Fruit fly (Drosophila melanogaster) whole organism, embryonic: ENCODE data around the gene dsx.

Source experiments
- BEAF-32 ChIP-seq: fragments of 200-800 bp; sonication (Bioruptor generic); optimal IDR thresholded peaks from 3 replicates; lab custom pipeline; 2017; ENCODE audit warnings: missing biosample characterization, missing genetic modification characterization, mild to moderate bottlenecking, moderate library complexity, missing genetic modification reagents
- Bdp1 ChIP-seq: fragments of 200-800 bp; sonication (Bioruptor generic); optimal IDR thresholded peaks from 3 replicates; lab custom pipeline; 2016; ENCODE audit warnings: missing biosample characterization, missing genetic modification characterization
- Blimp-1 ChIP-seq: fragments of 200-800 bp; sonication (Bioruptor generic); optimal IDR thresholded peaks from 3 replicates; lab custom pipeline; 2018; ENCODE audit warnings: missing biosample characterization, missing genetic modification characterization, mild to moderate bottlenecking, moderate library complexity, missing genetic modification reagents
- Bteb2 ChIP-seq: fragments of 200-800 bp; sonication (Bioruptor generic); optimal IDR thresholded peaks from 2 replicates; lab custom pipeline; 2016; ENCODE audit warnings: missing biosample characterization, missing genetic modification characterization
- C15 ChIP-seq: fragments of 200-800 bp; sonication (Bioruptor generic); IDR thresholded peaks from 3 replicates; pipeline ENCODE4 v1.3.6; 2022; ENCODE audit warnings: missing biosample characterization, missing genetic modification characterization
- CG10431 ChIP-seq: fragments of 200-800 bp; sonication (Bioruptor generic); optimal IDR thresholded peaks from 3 replicates; lab custom pipeline; 2018; ENCODE audit warnings: missing biosample characterization, mild to moderate bottlenecking, missing genetic modification characterization
- CG10959 ChIP-seq: fragments of 200-800 bp; sonication (Bioruptor generic); IDR thresholded peaks from 2 replicates; pipeline ENCODE4 v1.3.6; 2022; ENCODE audit warnings: missing biosample characterization, missing genetic modification characterization
- CG11085 ChIP-seq: fragments of 200-800 bp; sonication (Bioruptor generic); IDR thresholded peaks from 2 replicates; pipeline ENCODE4 v1.3.6; 2022; ENCODE audit warnings: missing biosample characterization, missing genetic modification characterization
- CG11247 ChIP-seq: fragments of 200-800 bp; sonication (Bioruptor generic); IDR thresholded peaks from 2 replicates; pipeline ENCODE4 v1.3.6; 2022; ENCODE audit warnings: missing biosample characterization, missing genetic modification characterization
- CG1233 ChIP-seq: fragments of 200-800 bp; sonication (Bioruptor generic); optimal IDR thresholded peaks from 4 replicates; lab custom pipeline; 2018; ENCODE audit warnings: missing biosample characterization, mild to moderate bottlenecking, missing genetic modification characterization
- CG15011 ChIP-seq: fragments of 200-800 bp; sonication (Bioruptor generic); optimal IDR thresholded peaks from 3 replicates; lab custom pipeline; 2018; ENCODE audit warnings: missing biosample characterization, mild to moderate bottlenecking, missing genetic modification characterization
- CG16813 ChIP-seq: fragments of 200-800 bp; sonication (Bioruptor generic); IDR thresholded peaks from 3 replicates; pipeline ENCODE4 v1.3.6; 2022; ENCODE audit warnings: missing biosample characterization, missing genetic modification characterization; ENCODE audit not compliant: partially characterized antibody
- CG17361 ChIP-seq: fragments of 200-800 bp; sonication (Bioruptor generic); IDR thresholded peaks from 3 replicates; pipeline ENCODE4 v1.3.6; 2022; ENCODE audit warnings: missing biosample characterization, missing genetic modification characterization
- CG17912 ChIP-seq: fragments of 200-800 bp; sonication (Bioruptor generic); optimal IDR thresholded peaks from 2 replicates; lab custom pipeline; 2018; ENCODE audit warnings: missing biosample characterization, mild to moderate bottlenecking, missing genetic modification characterization
- CG2116 ChIP-seq: fragments of 200-800 bp; sonication (Bioruptor generic); optimal IDR thresholded peaks from 3 replicates; lab custom pipeline; 2018; ENCODE audit warnings: missing biosample characterization, mild to moderate bottlenecking, missing genetic modification characterization
- CG2202 ChIP-seq: fragments of 200-800 bp; sonication (Bioruptor generic); optimal IDR thresholded peaks from 2 replicates; lab custom pipeline; 2018; ENCODE audit warnings: missing biosample characterization, mild to moderate bottlenecking, missing genetic modification characterization
- CG4730 ChIP-seq: fragments of 200-800 bp; sonication (Bioruptor generic); IDR thresholded peaks from 2 replicates; pipeline ENCODE4 v1.3.6; 2022; ENCODE audit warnings: missing biosample characterization, missing genetic modification characterization
- CG5180 ChIP-seq: fragments of 200-800 bp; sonication (Bioruptor generic); optimal IDR thresholded peaks from 3 replicates; lab custom pipeline; 2017; ENCODE audit warnings: missing biosample characterization, missing genetic modification characterization, mild to moderate bottlenecking, moderate library complexity, missing genetic modification reagents
- CG6689 ChIP-seq: fragments of 200-800 bp; sonication (Bioruptor generic); IDR thresholded peaks from 2 replicates; pipeline ENCODE4 v1.3.6; 2022; ENCODE audit warnings: missing biosample characterization, missing genetic modification characterization
- CG7928 ChIP-seq: fragments of 200-800 bp; sonication (Bioruptor generic); optimal IDR thresholded peaks from 2 replicates; lab custom pipeline; 2017; ENCODE audit warnings: missing biosample characterization, mild to moderate bottlenecking, missing genetic modification characterization
- CG9797 ChIP-seq: fragments of 200-800 bp; sonication (Bioruptor generic); optimal IDR thresholded peaks from 3 replicates; lab custom pipeline; 2018; ENCODE audit warnings: missing biosample characterization, mild to moderate bottlenecking, missing genetic modification characterization
- D ChIP-seq, 2 experiments: fragments of 200-800 bp in 1 of 2; fragments of >200 bp in 1 of 2; sonication (Bioruptor generic) in 1 of 2; optimal IDR thresholded peaks; 2 replicates in 1 of 2; 3 replicates in 1 of 2; lab custom pipeline; 2017; ENCODE audit warnings: mild to moderate bottlenecking in 1 of 2, missing biosample characterization in 1 of 2, missing genetic modification characterization in 1 of 2, missing genetic modification reagents in 1 of 2
- Elba2 ChIP-seq: fragments of 200-800 bp; sonication (Bioruptor generic); optimal IDR thresholded peaks from 3 replicates; lab custom pipeline; 2016; ENCODE audit warnings: missing biosample characterization, missing genetic modification characterization
- Fer1 ChIP-seq: fragments of 200-800 bp; sonication (Bioruptor generic); optimal IDR thresholded peaks from 2 replicates; lab custom pipeline; 2017; ENCODE audit warnings: missing biosample characterization, mild to moderate bottlenecking, missing genetic modification characterization
- Fer3 ChIP-seq: fragments of 200-800 bp; sonication (Bioruptor generic); optimal IDR thresholded peaks from 2 replicates; lab custom pipeline; 2018; ENCODE audit warnings: missing biosample characterization, mild to moderate bottlenecking, missing genetic modification characterization, moderate library complexity
- HmgZ ChIP-seq: fragments of 200-800 bp; sonication (Bioruptor generic); optimal IDR thresholded peaks from 2 replicates; lab custom pipeline; 2018; ENCODE audit warnings: missing biosample characterization, mild to moderate bottlenecking, missing genetic modification characterization
- Hmr ChIP-seq: fragments of 200-800 bp; sonication (Bioruptor generic); optimal IDR thresholded peaks from 3 replicates; lab custom pipeline; 2017; ENCODE audit warnings: mild to moderate bottlenecking, missing biosample characterization, missing genetic modification reagents, missing genetic modification characterization
- Hmx ChIP-seq: fragments of 200-800 bp; sonication (Bioruptor generic); optimal IDR thresholded peaks from 2 replicates; lab custom pipeline; 2016; ENCODE audit warnings: missing biosample characterization, missing genetic modification characterization
- Jarid2 ChIP-seq: fragments of 200-800 bp; sonication (Bioruptor generic); optimal IDR thresholded peaks from 3 replicates; lab custom pipeline; 2017; ENCODE audit warnings: mild to moderate bottlenecking, missing biosample characterization, missing genetic modification reagents, missing genetic modification characterization
- Oli ChIP-seq: fragments of 200-800 bp; sonication (Bioruptor generic); optimal IDR thresholded peaks from 2 replicates; lab custom pipeline; 2018; ENCODE audit warnings: missing biosample characterization, mild to moderate bottlenecking, missing genetic modification characterization, moderate library complexity
- Xbp1 ChIP-seq: fragments of 200-800 bp; sonication (Bioruptor generic); optimal IDR thresholded peaks from 3 replicates; lab custom pipeline; 2016; ENCODE audit warnings: missing biosample characterization, mild to moderate bottlenecking, missing genetic modification characterization
- al ChIP-seq: fragments of 200-800 bp; sonication (Bioruptor generic); IDR thresholded peaks from 2 replicates; pipeline ENCODE4 v1.3.6; 2022; ENCODE audit warnings: missing biosample characterization, missing genetic modification characterization
- cwo ChIP-seq: fragments of 200-800 bp; sonication (Bioruptor generic); optimal IDR thresholded peaks from 3 replicates; lab custom pipeline; 2017; ENCODE audit warnings: missing biosample characterization, missing genetic modification characterization, mild to moderate bottlenecking, moderate library complexity, missing genetic modification reagents
- ems ChIP-seq: fragments of 200-800 bp; sonication (Bioruptor generic); optimal IDR thresholded peaks from 3 replicates; lab custom pipeline; 2016; ENCODE audit warnings: missing biosample characterization, missing genetic modification characterization
- exex ChIP-seq: fragments of 200-800 bp; sonication (Bioruptor generic); optimal IDR thresholded peaks from 4 replicates; lab custom pipeline; 2018; ENCODE audit warnings: missing biosample characterization, mild to moderate bottlenecking, missing genetic modification characterization, moderate library complexity
- fu2 ChIP-seq: fragments of 200-800 bp; sonication (Bioruptor generic); optimal IDR thresholded peaks from 2 replicates; lab custom pipeline; 2016; ENCODE audit warnings: missing biosample characterization, missing genetic modification characterization
- gcm ChIP-seq: fragments of 200-800 bp; sonication (Bioruptor generic); optimal IDR thresholded peaks from 2 replicates; lab custom pipeline; 2019; ENCODE audit warnings: missing biosample characterization, mild to moderate bottlenecking, missing genetic modification characterization, moderate library complexity
- gem ChIP-seq: fragments of 200-800 bp; sonication (Bioruptor generic); optimal IDR thresholded peaks from 2 replicates; lab custom pipeline; 2019; ENCODE audit warnings: missing biosample characterization, mild to moderate bottlenecking, missing genetic modification characterization, moderate library complexity
- her ChIP-seq: fragments of 200-800 bp; sonication (Bioruptor generic); optimal IDR thresholded peaks from 2 replicates; lab custom pipeline; 2016; ENCODE audit warnings: missing biosample characterization, missing genetic modification characterization
- jumu ChIP-seq: fragments of 200-800 bp; sonication (Bioruptor generic); optimal IDR thresholded peaks from 3 replicates; lab custom pipeline; 2016; ENCODE audit warnings: missing biosample characterization, missing genetic modification characterization
- kni ChIP-seq: fragments of 200-800 bp; sonication (Bioruptor generic); optimal IDR thresholded peaks from 3 replicates; lab custom pipeline; 2017; ENCODE audit warnings: mild to moderate bottlenecking, missing biosample characterization, missing genetic modification reagents, missing genetic modification characterization
- nmo ChIP-seq: fragments of 200-800 bp; sonication (Bioruptor generic); optimal IDR thresholded peaks from 2 replicates; lab custom pipeline; 2018; ENCODE audit warnings: missing biosample characterization, mild to moderate bottlenecking, missing genetic modification characterization, moderate library complexity
- repo ChIP-seq: fragments of 200-800 bp; sonication (Bioruptor generic); optimal IDR thresholded peaks from 2 replicates; lab custom pipeline; 2016; ENCODE audit warnings: missing biosample characterization, missing genetic modification characterization
- row ChIP-seq: fragments of 200-800 bp; sonication (Bioruptor generic); IDR thresholded peaks from 3 replicates; pipeline ENCODE4 v1.3.6; 2022; ENCODE audit warnings: missing biosample characterization, missing genetic modification characterization
- schlank ChIP-seq: fragments of 200-800 bp; sonication (Bioruptor generic); optimal IDR thresholded peaks from 2 replicates; lab custom pipeline; 2018; ENCODE audit warnings: missing biosample characterization, mild to moderate bottlenecking, missing genetic modification characterization
- sd ChIP-seq: fragments of 200-800 bp; sonication (Bioruptor generic); optimal IDR thresholded peaks from 3 replicates; lab custom pipeline; 2018; ENCODE audit warnings: missing biosample characterization, mild to moderate bottlenecking, missing genetic modification characterization, moderate library complexity
- slou ChIP-seq: fragments of 200-800 bp; sonication (Bioruptor generic); optimal IDR thresholded peaks from 3 replicates; lab custom pipeline; 2016; ENCODE audit warnings: missing biosample characterization, missing genetic modification characterization
- z ChIP-seq: fragments of 200-800 bp; sonication (Bioruptor generic); IDR thresholded peaks from 3 replicates; pipeline ENCODE4 v1.3.6; 2022; ENCODE audit warnings: missing biosample characterization, missing genetic modification characterization

Gene dsx

DNA sequence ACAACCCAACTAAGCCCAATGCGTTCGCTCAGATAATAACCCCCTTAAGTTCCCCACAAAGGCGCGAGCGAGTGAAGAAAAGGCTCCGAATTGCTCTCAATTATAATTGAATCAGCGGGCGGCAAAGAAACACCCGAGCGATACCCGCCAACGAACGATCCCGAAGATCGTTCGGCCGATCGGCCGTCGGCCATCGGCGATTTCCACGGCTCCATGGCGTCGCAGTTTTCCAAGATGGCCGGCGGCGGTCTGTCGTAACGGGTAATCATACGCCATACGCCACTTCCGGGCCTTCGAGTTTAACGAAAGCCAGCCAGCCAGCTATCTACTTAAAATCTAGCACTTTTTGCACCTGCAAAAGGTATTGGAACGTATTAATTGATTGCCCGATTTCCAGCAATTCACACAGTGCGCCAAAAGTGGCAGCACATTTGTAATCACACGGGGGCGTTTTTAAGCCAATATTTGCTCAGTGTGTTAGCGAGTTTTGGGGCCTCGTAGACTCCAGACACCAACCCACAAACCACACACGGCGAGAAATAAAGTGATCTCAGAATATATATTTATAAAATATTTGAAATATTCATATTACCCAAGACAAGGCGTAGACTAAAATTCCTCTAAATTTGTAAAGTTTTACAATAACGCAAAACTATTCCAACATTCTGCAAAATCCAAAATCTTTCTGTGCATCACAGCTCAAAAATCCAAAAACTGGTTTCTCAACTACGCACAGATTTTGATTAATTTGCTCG is 74.8 kb downstream of the dsx start (continued):
- TF ChIP-seq CG10431 (no peak), ems (GFP tag; lab: Kevin White, UChicago) (no peak), CG4730 (peak; percentile 9; the same call in 1 of the 2 replicates), slou (no peak), CG11085 (GFP tag; lab: Robert Waterston, UW) (peak; percentile 58; the same call in 1 of the 2 replicates), C15 (GFP tag; lab: Robert Waterston, UW) (peak; percentile 45; the same call in 1 of the 3 replicates), nmo (GFP tag; lab: Kevin White, UChicago) (no peak), cwo (GFP tag; lab: Kevin White, UChicago) (peak; percentile 69), CG9797 (no peak), HmgZ (tag; lab: Kevin White, UChicago) (peak; percentile 5), row (peak; percentile 68), CG6689 (GFP tag; lab: Robert Waterston, UW) (no peak; the same call in 1 of the 2 replicates), CG17912 (GFP tag; lab: Kevin White, UChicago) (no peak), repo (no peak), z (no peak), Bteb2 (GFP tag; lab: Kevin White, UChicago) (no peak), Fer3 (tag; lab: Kevin White, UChicago) (peak; percentile 37), schlank (peak; percentile 5), CG2202 (tag; lab: Kevin White, UChicago) (no peak), CG7928 (peak; percentile 12), exex (tag; lab: Kevin White, UChicago) (peak; percentile 35), CG17361 (peak; percentile 57; the same call in 2 of the 3 replicates), gcm (GFP tag; lab: Kevin White, UChicago) (peak; percentile 23), fu2 (GFP tag; lab: Kevin White, UChicago) (no peak), CG10959 (no peak), al (GFP tag; lab: Robert Waterston, UW) (peak; percentile 69), Oli (tag; lab: Kevin White, UChicago) (peak; percentile 15), her (GFP tag; lab: Kevin White, UChicago) (no peak), Bdp1 (GFP tag; lab: Kevin White, UChicago) (no peak), kni (no peak), Blimp-1 (GFP tag; lab: Kevin White, UChicago) (no peak), CG1233 (GFP tag; lab: Kevin White, UChicago) (no peak), CG5180 (GFP tag; lab: Kevin White, UChicago) (no peak), D (optimal IDR thresholded peaks at IDR 0.05; lab: Kevin White, UChicago) (no peak), D (GFP tag; optimal IDR thresholded peaks at IDR 0.05; lab: Kevin White, UChicago) (no peak), sd (peak; percentile 44), jumu (GFP tag; lab: Kevin White, UChicago) (no peak), Jarid2 (GFP tag; lab: Kevin White, UChicago) (no peak), CG2116 (GFP tag; lab: Kevin White, UChicago) (no peak), CG16813 (no peak), CG11247 (GFP tag; lab: Robert Waterston, UW) (peak; percentile 15; the same call in 1 of the 2 replicates), BEAF-32 (no peak), Hmr (GFP tag; lab: Kevin White, UChicago) (peak; percentile 50), Xbp1 (no peak), gem (peak; percentile 54), Elba2 (GFP tag; lab: Kevin White, UChicago) (no peak), Hmx (GFP tag; lab: Kevin White, UChicago) (no peak), Fer1 (GFP tag; lab: Kevin White, UChicago) (peak; percentile 56), CG15011 (peak; percentile 36)
